Fruit fly (Drosophila melanogaster) whole organism, embryonic: Measurements from ENCODE around the gene CG31224.

Experiments used
- CG11696 ChIP-seq: fragments of 200-800 bp; sonication (Bioruptor generic); IDR thresholded peaks from 2 replicates; pipeline ENCODE4 v1.3.6; 2022; ENCODE audit warnings: missing biosample characterization, missing genetic modification characterization
- CG15011 ChIP-seq: fragments of 200-800 bp; sonication (Bioruptor generic); optimal IDR thresholded peaks from 3 replicates; lab custom pipeline; 2018; ENCODE audit warnings: missing biosample characterization, mild to moderate bottlenecking, missing genetic modification characterization
- CG15479 ChIP-seq: fragments of 200-800 bp; sonication (Bioruptor generic); optimal IDR thresholded peaks from 3 replicates; lab custom pipeline; 2019; ENCODE audit warnings: missing biosample characterization, mild to moderate bottlenecking, missing genetic modification characterization, moderate library complexity
- CG15514 ChIP-seq: fragments of 200-800 bp; sonication (Bioruptor generic); optimal IDR thresholded peaks from 3 replicates; lab custom pipeline; 2017; ENCODE audit warnings: missing biosample characterization, missing genetic modification characterization, mild to moderate bottlenecking, moderate library complexity, missing genetic modification reagents
- CG16779 ChIP-seq: fragments of 200-800 bp; sonication (Bioruptor generic); IDR thresholded peaks from 2 replicates; pipeline ENCODE4 v1.3.6; 2022; ENCODE audit warnings: missing biosample characterization, missing genetic modification characterization
- CG16863 ChIP-seq: fragments of 200-800 bp; sonication (Bioruptor generic); optimal IDR thresholded peaks from 3 replicates; lab custom pipeline; 2016; ENCODE audit warnings: missing biosample characterization, missing genetic modification characterization
- CG17361 ChIP-seq: fragments of 200-800 bp; sonication (Bioruptor generic); IDR thresholded peaks from 3 replicates; pipeline ENCODE4 v1.3.6; 2022; ENCODE audit warnings: missing biosample characterization, missing genetic modification characterization
- CG17568 ChIP-seq: fragments of 200-800 bp; sonication (Bioruptor generic); optimal IDR thresholded peaks from 2 replicates; lab custom pipeline; 2018; ENCODE audit warnings: missing biosample characterization, mild to moderate bottlenecking, missing genetic modification characterization, moderate library complexity
- CG17612 ChIP-seq: fragments of 200-800 bp; sonication (Bioruptor generic); IDR thresholded peaks from 2 replicates; pipeline ENCODE4 v1.3.6; 2022; ENCODE audit warnings: missing biosample characterization, missing genetic modification characterization
- CG17912 ChIP-seq: fragments of 200-800 bp; sonication (Bioruptor generic); optimal IDR thresholded peaks from 2 replicates; lab custom pipeline; 2018; ENCODE audit warnings: missing biosample characterization, mild to moderate bottlenecking, missing genetic modification characterization
- CG18476 ChIP-seq: fragments of 200-800 bp; sonication (Bioruptor generic); optimal IDR thresholded peaks from 2 replicates; lab custom pipeline; 2016; ENCODE audit warnings: missing biosample characterization, mild to moderate bottlenecking, missing genetic modification characterization
- CG18599 ChIP-seq: fragments of 200-800 bp; sonication (Bioruptor generic); optimal IDR thresholded peaks from 3 replicates; lab custom pipeline; 2017; ENCODE audit warnings: missing biosample characterization, missing genetic modification characterization, mild to moderate bottlenecking, moderate library complexity, missing genetic modification reagents
- CG2875 ChIP-seq: fragments of 200-800 bp; sonication (Bioruptor generic); optimal IDR thresholded peaks from 2 replicates; lab custom pipeline; 2017; ENCODE audit warnings: missing biosample characterization, mild to moderate bottlenecking, missing genetic modification characterization, missing genetic modification reagents
- CG3065 ChIP-seq: fragments of 200-800 bp; sonication (Bioruptor generic); optimal IDR thresholded peaks from 2 replicates; lab custom pipeline; 2016; ENCODE audit warnings: missing biosample characterization, missing genetic modification characterization
- CG3838 ChIP-seq: fragments of 200-800 bp; sonication (Bioruptor generic); optimal IDR thresholded peaks from 3 replicates; lab custom pipeline; 2016; ENCODE audit warnings: missing biosample characterization, missing genetic modification characterization
- CG5953 ChIP-seq: fragments of 200-800 bp; sonication (Bioruptor generic); IDR thresholded peaks from 2 replicates; pipeline ENCODE4 v1.3.6; 2022; ENCODE audit warnings: missing biosample characterization, missing genetic modification characterization
- CG9797 ChIP-seq: fragments of 200-800 bp; sonication (Bioruptor generic); optimal IDR thresholded peaks from 3 replicates; lab custom pipeline; 2018; ENCODE audit warnings: missing biosample characterization, mild to moderate bottlenecking, missing genetic modification characterization
- CG9932 ChIP-seq: fragments of 200-800 bp; sonication (Bioruptor generic); IDR thresholded peaks from 2 replicates; pipeline ENCODE4 v1.3.6; 2022; ENCODE audit warnings: missing biosample characterization, missing genetic modification characterization
- CkIIα-i1 ChIP-seq: fragments of 200-800 bp; sonication (Bioruptor generic); IDR thresholded peaks from 2 replicates; pipeline ENCODE4 v1.3.6; 2022; ENCODE audit warnings: missing biosample characterization, missing genetic modification characterization
- Dad ChIP-seq: fragments of 200-800 bp; sonication (Bioruptor generic); optimal IDR thresholded peaks from 3 replicates; lab custom pipeline; 2016; ENCODE audit warnings: missing biosample characterization, missing genetic modification characterization
- E2f1 ChIP-seq: fragments of 200-800 bp; sonication (Bioruptor generic); IDR thresholded peaks from 2 replicates; pipeline ENCODE4 v1.3.6; 2022; ENCODE audit warnings: missing biosample characterization, missing genetic modification characterization
- HHEX ChIP-seq: fragments of 200-800 bp; sonication (Bioruptor generic); optimal IDR thresholded peaks from 3 replicates; lab custom pipeline; 2017; ENCODE audit warnings: missing biosample characterization, mild to moderate bottlenecking, missing genetic modification characterization, missing genetic modification reagents
- PHDP ChIP-seq: fragments of 200-800 bp; sonication (Bioruptor generic); optimal IDR thresholded peaks from 3 replicates; lab custom pipeline; 2018; ENCODE audit warnings: missing biosample characterization, mild to moderate bottlenecking, missing genetic modification characterization, moderate library complexity
- Ravus ChIP-seq: fragments of 200-800 bp; sonication (Bioruptor generic); IDR thresholded peaks from 2 replicates; pipeline ENCODE4 v1.3.6; 2022; ENCODE audit warnings: missing biosample characterization, missing genetic modification characterization
- Scr ChIP-seq: fragments of 200-800 bp; sonication (Bioruptor generic); IDR thresholded peaks from 2 replicates; pipeline ENCODE4 v1.3.6; 2022; ENCODE audit warnings: missing biosample characterization, missing genetic modification characterization; ENCODE audit not compliant: partially characterized antibody
- Taf1 ChIP-seq: fragments of 200-800 bp; sonication (Bioruptor generic); IDR thresholded peaks from 2 replicates; pipeline ENCODE4 v1.3.6; 2022; ENCODE audit warnings: missing biosample characterization, missing genetic modification characterization
- YL-1 ChIP-seq: fragments of 200-800 bp; sonication (Bioruptor generic); optimal IDR thresholded peaks from 3 replicates; lab custom pipeline; 2017; ENCODE audit warnings: missing biosample characterization, mild to moderate bottlenecking, missing genetic modification characterization
- amos ChIP-seq: fragments of 200-800 bp; sonication (Bioruptor generic); IDR thresholded peaks from 2 replicates; pipeline ENCODE4 v1.3.6; 2022; ENCODE audit warnings: missing biosample characterization, missing genetic modification characterization; ENCODE audit not compliant: partially characterized antibody
- aop ChIP-seq: fragments of 200-800 bp; sonication (Bioruptor generic); IDR thresholded peaks from 2 replicates; pipeline ENCODE4 v1.3.6; 2022; ENCODE audit warnings: missing biosample characterization, missing genetic modification characterization
- bbx ChIP-seq: fragments of 200-800 bp; sonication (Bioruptor generic); IDR thresholded peaks from 2 replicates; pipeline ENCODE4 v1.3.6; 2022; ENCODE audit warnings: missing biosample characterization, missing genetic modification characterization; ENCODE audit not compliant: partially characterized antibody
- cg ChIP-seq: fragments of 200-800 bp; sonication (Bioruptor generic); optimal IDR thresholded peaks from 3 replicates; lab custom pipeline; 2019; ENCODE audit warnings: missing biosample characterization, mild to moderate bottlenecking, missing genetic modification characterization, moderate library complexity
- crc ChIP-seq: fragments of 200-800 bp; sonication (Bioruptor generic); optimal IDR thresholded peaks from 2 replicates; lab custom pipeline; 2016; ENCODE audit warnings: missing biosample characterization, missing genetic modification characterization
- dysf ChIP-seq: fragments of 200-800 bp; sonication (Bioruptor generic); IDR thresholded peaks from 3 replicates; pipeline ENCODE4 v1.3.6; 2022; ENCODE audit warnings: missing biosample characterization, missing genetic modification characterization
- en ChIP-seq: fragments of 200-800 bp; sonication (Bioruptor generic); optimal IDR thresholded peaks from 2 replicates; lab custom pipeline; 2016; ENCODE audit warnings: missing biosample characterization, missing genetic modification characterization
- fd96Cb ChIP-seq: fragments of 200-800 bp; sonication (Bioruptor generic); optimal IDR thresholded peaks from 2 replicates; lab custom pipeline; 2018; ENCODE audit warnings: missing biosample characterization, mild to moderate bottlenecking, missing genetic modification characterization, moderate library complexity
- fru ChIP-seq: fragments of >200 bp; optimal IDR thresholded peaks from 2 replicates; lab custom pipeline; 2017
- h ChIP-seq: fragments of >200 bp; optimal IDR thresholded peaks from 2 replicates; lab custom pipeline; 2017
- her ChIP-seq: fragments of 200-800 bp; sonication (Bioruptor generic); optimal IDR thresholded peaks from 2 replicates; lab custom pipeline; 2016; ENCODE audit warnings: missing biosample characterization, missing genetic modification characterization
- kah ChIP-seq: fragments of 200-800 bp; sonication (Bioruptor generic); optimal IDR thresholded peaks from 2 replicates; lab custom pipeline; 2018; ENCODE audit warnings: missing biosample characterization, mild to moderate bottlenecking, missing genetic modification characterization
- kay ChIP-seq: fragments of 200-800 bp; sonication (Bioruptor generic); optimal IDR thresholded peaks from 2 replicates; lab custom pipeline; 2016; ENCODE audit warnings: missing biosample characterization, missing genetic modification characterization
- ken ChIP-seq: fragments of 200-800 bp; sonication (Bioruptor generic); IDR thresholded peaks from 3 replicates; pipeline ENCODE4 v1.3.6; 2022; ENCODE audit warnings: missing biosample characterization, missing genetic modification characterization
- lmd ChIP-seq: fragments of 200-800 bp; sonication (Bioruptor generic); IDR thresholded peaks from 2 replicates; pipeline ENCODE4 v1.3.6; 2022; ENCODE audit warnings: missing biosample characterization, missing genetic modification characterization
- mirr ChIP-seq: fragments of 200-800 bp; sonication (Bioruptor generic); optimal IDR thresholded peaks from 3 replicates; lab custom pipeline; 2018; ENCODE audit warnings: missing biosample characterization, mild to moderate bottlenecking, missing genetic modification characterization
- p53 ChIP-seq: fragments of 200-800 bp; sonication (Bioruptor generic); optimal IDR thresholded peaks from 2 replicates; lab custom pipeline; 2016; ENCODE audit warnings: missing biosample characterization, missing genetic modification characterization
- pan ChIP-seq, 4 experiments: fragments of >200 bp in 3 of 4; fragments of 200-800 bp in 1 of 4; sonication (Bioruptor generic) in 1 of 4; optimal IDR thresholded peaks in 3 of 4; IDR thresholded peaks in 1 of 4; 2 replicates each; pipeline versions ENCODE4 v1.3.6 to Lab custom; 2017 to 2022; ENCODE audit warnings: missing biosample characterization in 2 of 4, missing genetic modification characterization in 2 of 4, mixed read lengths in 1 of 4
- pho ChIP-seq: fragments of 200-800 bp; sonication (Bioruptor generic); optimal IDR thresholded peaks from 2 replicates; lab custom pipeline; 2016; ENCODE audit warnings: missing biosample characterization, missing genetic modification characterization
- pros ChIP-seq: fragments of 200-800 bp; sonication (Bioruptor generic); optimal IDR thresholded peaks from 3 replicates; lab custom pipeline; 2019; ENCODE audit warnings: missing biosample characterization, mild to moderate bottlenecking, missing genetic modification characterization, moderate library complexity
- pzg ChIP-seq: fragments of 200-800 bp; sonication (Bioruptor generic); optimal IDR thresholded peaks from 3 replicates; lab custom pipeline; 2018; ENCODE audit warnings: missing biosample characterization, mild to moderate bottlenecking, missing genetic modification characterization, moderate library complexity
- sim ChIP-seq: fragments of 200-800 bp; sonication (Bioruptor generic); IDR thresholded peaks from 2 replicates; pipeline ENCODE4 v1.3.6; 2022; ENCODE audit warnings: missing biosample characterization, missing genetic modification characterization
- ssp ChIP-seq: fragments of 200-800 bp; sonication (Bioruptor generic); IDR thresholded peaks from 2 replicates; pipeline ENCODE4 v1.3.6; 2022; ENCODE audit warnings: missing biosample characterization, missing genetic modification characterization
- tin ChIP-seq: fragments of 200-800 bp; sonication (Bioruptor generic); optimal IDR thresholded peaks from 3 replicates; lab custom pipeline; 2016; ENCODE audit warnings: missing biosample characterization, missing genetic modification characterization
- wdn ChIP-seq: fragments of 200-800 bp; sonication (Bioruptor generic); IDR thresholded peaks from 2 replicates; pipeline ENCODE4 v1.3.6; 2022; ENCODE audit warnings: missing biosample characterization, missing genetic modification characterization

The CG31224 gene

DNA sequence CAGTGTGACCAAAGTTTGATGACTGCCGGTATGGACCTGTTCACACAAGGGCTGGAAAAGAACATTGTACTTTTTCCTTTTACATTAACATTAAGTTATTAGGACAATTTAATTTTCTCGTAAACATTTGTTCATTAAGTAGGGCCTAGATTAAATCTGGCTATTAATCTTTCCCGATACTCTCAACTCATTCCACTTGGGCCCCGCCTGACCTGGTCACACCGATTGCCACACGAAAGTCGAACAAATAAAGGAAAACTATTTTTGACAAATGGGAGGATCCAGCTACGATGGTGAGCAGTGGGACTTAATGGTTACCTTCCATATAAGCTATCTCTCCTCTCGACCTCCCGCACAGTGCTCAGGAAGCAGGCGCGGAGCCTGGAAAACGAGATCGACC, 4.4 kb upstream of the CG31224 start, which contains the start of the genes Cpsf73 and Gos28 (continued):
- TF ChIP-seq ken (GFP tag; lab: Robert Waterston, UW): no peak
- TF ChIP-seq Ravus: no peak
- no peak for TF ChIP-seq CG3838 (GFP tag; lab: Kevin White, UChicago)
- TF ChIP-seq sim (GFP tag; lab: Robert Waterston, UW): no peak
- peak; percentile 15 for TF ChIP-seq pho (GFP tag; lab: Kevin White, UChicago)
- no peak for TF ChIP-seq CG3065 (GFP tag; lab: Kevin White, UChicago)
- no peak for TF ChIP-seq cg
- no peak for TF ChIP-seq mirr
- peak; percentile 85 for TF ChIP-seq CG15514 (GFP tag; lab: Kevin White, UChicago)
- TF ChIP-seq CG16863 (GFP tag; lab: Kevin White, UChicago): no peak
- peak; percentile 85 for TF ChIP-seq CG9797
- TF ChIP-seq p53 (GFP tag; lab: Kevin White, UChicago): no peak
- no peak for TF ChIP-seq Taf1
- TF ChIP-seq kay: peak; percentile 19
- no peak for TF ChIP-seq fd96Cb (tag; lab: Kevin White, UChicago)
- TF ChIP-seq pan (optimal IDR thresholded peaks at IDR 0.05; lab: Kevin White, UChicago): no peak
- TF ChIP-seq pan (GFP tag; optimal IDR thresholded peaks at IDR 0.05 in 1 of 2, IDR thresholded peaks at IDR 0.05 in 1 of 2): no peak
- TF ChIP-seq dysf (GFP tag; lab: Robert Waterston, UW): no peak
- TF ChIP-seq CG15479 (GFP tag; lab: Kevin White, UChicago): no peak
- TF ChIP-seq amos (GFP tag; lab: Robert Waterston, UW): no peak
- TF ChIP-seq pzg: peak; percentile 65
- no peak for TF ChIP-seq wdn (GFP tag; lab: Robert Waterston, UW)
- TF ChIP-seq HHEX: no peak
- TF ChIP-seq CG16779: no peak
- TF ChIP-seq bbx (GFP tag; lab: Robert Waterston, UW): peak; percentile 47; the same call in 1 of the 2 replicates
- TF ChIP-seq tin (GFP tag; lab: Kevin White, UChicago): no peak
- TF ChIP-seq PHDP (tag; lab: Kevin White, UChicago): peak; percentile 21
- no peak for TF ChIP-seq CG18476 (GFP tag; lab: Kevin White, UChicago)
- no peak for TF ChIP-seq h (lab: Kevin White, UChicago)
- TF ChIP-seq her (GFP tag; lab: Kevin White, UChicago): no peak
- TF ChIP-seq CG5953 (GFP tag; lab: Robert Waterston, UW): no peak
- no peak for TF ChIP-seq CG17912 (GFP tag; lab: Kevin White, UChicago)
- no peak for TF ChIP-seq E2f1 (GFP tag; lab: Robert Waterston, UW)
- no peak for TF ChIP-seq crc (GFP tag; lab: Kevin White, UChicago)
- TF ChIP-seq CG15011: no peak
- TF ChIP-seq YL-1 (GFP tag; lab: Kevin White, UChicago): peak; percentile 77
- no peak for TF ChIP-seq lmd (GFP tag; lab: Robert Waterston, UW)
- peak; percentile 84 for TF ChIP-seq ssp (GFP tag; lab: Robert Waterston, UW)
- TF ChIP-seq fru: no peak
- no peak for TF ChIP-seq CG17612 (GFP tag; lab: Robert Waterston, UW)
- no peak for TF ChIP-seq Dad (GFP tag; lab: Kevin White, UChicago)
- TF ChIP-seq kah: peak; percentile 21
- peak; percentile 60 for TF ChIP-seq Scr
- no peak for TF ChIP-seq CG9932
- TF ChIP-seq CG11696: no peak
- TF ChIP-seq CG17568: no peak
- TF ChIP-seq CG17361 (GFP tag; lab: Robert Waterston, UW): peak; percentile 42; the same call in 1 of the 3 replicates
- TF ChIP-seq aop (GFP tag; lab: Robert Waterston, UW): no peak
- no peak for TF ChIP-seq pros (GFP tag; lab: Kevin White, UChicago)
- no peak for TF ChIP-seq CG18599 (GFP tag; lab: Kevin White, UChicago)
- no peak for TF ChIP-seq CkIIα-i1 (GFP tag; lab: Robert Waterston, UW)
- no peak for TF ChIP-seq en (GFP tag; lab: Kevin White, UChicago)
- TF ChIP-seq CG2875 (GFP tag; lab: Kevin White, UChicago): no peak
